Worm (Caenorhabditis elegans): ENCODE data around the gene ZK675.4.

ZK675.4 gene

DNA sequence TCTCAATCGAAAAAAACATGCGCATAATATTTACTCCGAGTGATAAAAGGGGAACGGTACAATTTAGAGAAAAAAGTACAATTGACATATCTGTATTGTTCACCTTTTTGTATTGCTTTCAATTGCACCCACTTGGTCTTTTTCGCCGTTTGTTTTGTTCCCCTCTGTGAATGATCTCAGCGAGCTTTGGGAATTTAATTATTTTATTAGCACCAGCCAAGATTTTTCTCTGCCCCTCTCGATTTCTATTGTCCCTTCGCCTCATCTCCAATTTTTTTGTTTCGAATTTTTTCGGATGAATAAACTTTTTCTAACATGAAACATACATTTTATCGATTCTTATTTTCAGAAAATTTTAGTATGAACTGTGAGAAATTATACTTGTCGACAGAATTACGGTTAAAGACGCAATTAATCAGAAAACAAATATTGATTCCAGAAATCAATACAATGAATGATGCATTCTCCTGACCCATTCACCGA is 10.9 kb upstream of the ZK675.4 start, which contains the start of gene rev-1:
rev-1 (plus strand) TSS at position 433 of the 483 bp plus-strand sequence.
- no peak for TF ChIP-seq tab-1 (GFP tag; IDR thresholded peaks at IDR 0.05)
- TF ChIP-seq ztf-23 (GFP tag; IDR thresholded peaks at IDR 0.05) = no peak
- no peak for TF ChIP-seq cog-1 (tag; optimal IDR thresholded peaks at IDR 0.05)
- no peak for TF ChIP-seq ref-1 (GFP tag; conservative IDR thresholded peaks at IDR 0.05)
- no peak for TF ChIP-seq klf-2 (GFP tag; conservative IDR thresholded peaks at IDR 0.05)
- TF ChIP-seq flt-1 (GFP tag; IDR thresholded peaks at IDR 0.05) = no peak
- TF ChIP-seq ztf-29 (GFP tag; IDR thresholded peaks at IDR 0.05) = no peak
- no peak for TF ChIP-seq T22C8.4 (GFP tag; IDR thresholded peaks at IDR 0.05)
- TF ChIP-seq med-1 (GFP tag; optimal IDR thresholded peaks at IDR 0.05; ENCODE audit: insufficient read depth) = no peak

DNA sequence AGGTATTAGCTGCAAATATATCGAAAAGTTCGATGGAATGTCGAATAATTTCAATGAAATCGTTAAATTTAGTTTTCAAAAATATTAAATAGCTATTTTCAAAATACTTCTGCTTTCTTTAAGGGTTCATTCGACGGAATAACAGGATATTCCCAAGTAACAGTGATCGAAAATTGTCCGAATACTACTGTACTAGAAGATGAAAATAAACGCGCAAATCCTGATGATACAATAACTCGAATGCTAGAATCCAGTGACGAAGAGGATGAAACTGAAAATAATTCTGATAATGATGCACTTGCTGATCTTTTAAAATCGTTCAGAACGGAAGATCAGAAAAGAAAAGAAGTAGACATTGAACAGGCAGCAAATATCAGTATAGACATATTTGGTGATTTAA is 10.4 kb upstream of the ZK675.4 start:
- TF ChIP-seq flt-1 (GFP tag; IDR thresholded peaks at IDR 0.05) = no peak
- TF ChIP-seq tab-1 (GFP tag; IDR thresholded peaks at IDR 0.05) = no peak
- TF ChIP-seq ztf-23 (GFP tag; IDR thresholded peaks at IDR 0.05) = no peak
- no peak for TF ChIP-seq ref-1 (GFP tag; conservative IDR thresholded peaks at IDR 0.05)
- TF ChIP-seq T22C8.4 (GFP tag; IDR thresholded peaks at IDR 0.05) = no peak
- no peak for TF ChIP-seq ztf-29 (GFP tag; IDR thresholded peaks at IDR 0.05)
- TF ChIP-seq med-1 (GFP tag; optimal IDR thresholded peaks at IDR 0.05; ENCODE audit: insufficient read depth) = no peak
- no peak for TF ChIP-seq klf-2 (GFP tag; conservative IDR thresholded peaks at IDR 0.05)
- no peak for TF ChIP-seq cog-1 (tag; optimal IDR thresholded peaks at IDR 0.05)

- TF ChIP-seq klf-2 (GFP tag; conservative IDR thresholded peaks at IDR 0.05) (no peak), tab-1 (GFP tag; IDR thresholded peaks at IDR 0.05) (no peak), ref-1 (GFP tag; conservative IDR thresholded peaks at IDR 0.05) (no peak), flt-1 (GFP tag; IDR thresholded peaks at IDR 0.05) (no peak), ztf-29 (GFP tag; IDR thresholded peaks at IDR 0.05) (no peak), ztf-23 (GFP tag; IDR thresholded peaks at IDR 0.05) (no peak)
Observed at ce11 chrII:7901990-7902389, 9.1 kb upstream of the ZK675.4 start.

DNA sequence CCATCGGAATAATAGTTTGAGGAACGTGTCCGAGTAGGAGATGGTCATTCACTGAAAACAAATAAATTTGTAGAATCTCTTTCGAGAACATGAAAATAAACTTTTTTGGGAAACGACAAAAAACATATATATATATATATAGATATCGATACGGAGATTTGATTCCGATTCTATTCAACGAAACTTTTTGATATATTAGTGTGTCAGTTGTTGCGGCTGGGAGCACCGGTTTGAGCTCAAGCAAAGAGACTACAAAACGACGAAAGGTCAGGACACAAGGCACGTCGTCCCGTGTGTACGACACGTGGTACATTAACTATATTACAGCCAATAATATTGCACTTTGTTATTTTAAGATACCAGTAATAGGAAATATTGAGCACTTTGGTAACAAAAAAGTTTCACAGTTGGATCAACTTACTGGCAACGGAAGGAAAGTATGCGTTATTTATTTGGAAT is 3.5 kb upstream of the ZK675.4 start, which contains the start of gene best-23:
best-23 (minus strand) TSS at position 51 of the 459 bp plus-strand sequence.
- TF ChIP-seq ref-1 (GFP tag; conservative IDR thresholded peaks at IDR 0.05) (no peak), cog-1 (tag; optimal IDR thresholded peaks at IDR 0.05) (no peak), tab-1 (GFP tag; IDR thresholded peaks at IDR 0.05) (no peak), klf-2 (GFP tag; conservative IDR thresholded peaks at IDR 0.05) (no peak), med-1 (GFP tag; optimal IDR thresholded peaks at IDR 0.05; ENCODE audit: insufficient read depth) (no peak), T22C8.4 (GFP tag; IDR thresholded peaks at IDR 0.05) (no peak), ztf-23 (GFP tag; IDR thresholded peaks at IDR 0.05) (no peak), flt-1 (GFP tag; IDR thresholded peaks at IDR 0.05) (no peak), ztf-29 (GFP tag; IDR thresholded peaks at IDR 0.05) (no peak)

- TF ChIP-seq ztf-29 (GFP tag; IDR thresholded peaks at IDR 0.05) (no peak), med-1 (GFP tag; optimal IDR thresholded peaks at IDR 0.05; ENCODE audit: insufficient read depth) (no peak), ref-1 (GFP tag; conservative IDR thresholded peaks at IDR 0.05) (no peak), klf-2 (GFP tag; conservative IDR thresholded peaks at IDR 0.05) (no peak), ztf-23 (GFP tag; IDR thresholded peaks at IDR 0.05) (no peak), tab-1 (GFP tag; IDR thresholded peaks at IDR 0.05) (no peak), cog-1 (tag; optimal IDR thresholded peaks at IDR 0.05) (no peak), flt-1 (GFP tag; IDR thresholded peaks at IDR 0.05) (no peak), T22C8.4 (GFP tag; IDR thresholded peaks at IDR 0.05) (no peak)
Observed at ce11 chrII:7920178-7920577, 9.1 kb downstream of the ZK675.4 start.

DNA sequence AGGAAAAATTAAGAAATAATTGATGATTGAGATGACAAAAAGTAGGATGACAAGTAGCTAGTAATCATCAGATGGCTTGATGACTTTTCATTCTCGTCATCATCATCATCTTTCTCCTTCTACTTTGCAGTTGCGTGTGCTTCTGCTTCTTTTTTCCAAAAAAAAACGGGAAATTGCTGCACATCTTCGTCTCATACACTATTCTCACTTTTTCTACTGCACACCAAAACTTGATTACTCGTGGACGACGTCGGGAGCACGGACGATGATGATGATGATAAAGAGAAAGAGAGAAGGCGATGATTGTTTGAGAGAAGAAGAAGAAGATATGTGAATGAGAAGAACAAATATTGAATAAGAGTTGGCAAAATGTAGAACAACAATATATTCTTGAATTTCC is 10.0 kb downstream of the ZK675.4 start:
- TF ChIP-seq klf-2 (GFP tag; conservative IDR thresholded peaks at IDR 0.05) (no peak), med-1 (GFP tag; optimal IDR thresholded peaks at IDR 0.05; ENCODE audit: insufficient read depth) (no peak)

- TF ChIP-seq ref-1 (GFP tag; conservative IDR thresholded peaks at IDR 0.05) = no peak
- no peak for TF ChIP-seq T22C8.4 (GFP tag; IDR thresholded peaks at IDR 0.05)
- TF ChIP-seq flt-1 (GFP tag; IDR thresholded peaks at IDR 0.05) = no peak
- no peak for TF ChIP-seq cog-1 (tag; optimal IDR thresholded peaks at IDR 0.05)
- no peak for TF ChIP-seq klf-2 (GFP tag; conservative IDR thresholded peaks at IDR 0.05)
- no peak for TF ChIP-seq med-1 (GFP tag; optimal IDR thresholded peaks at IDR 0.05; ENCODE audit: insufficient read depth)
- no peak for TF ChIP-seq tab-1 (GFP tag; IDR thresholded peaks at IDR 0.05)
- no peak for TF ChIP-seq ztf-29 (GFP tag; IDR thresholded peaks at IDR 0.05)
- TF ChIP-seq ztf-23 (GFP tag; IDR thresholded peaks at IDR 0.05) = no peak
Observed at ce11 chrII:7928600-7928999, 17.5 kb downstream of the ZK675.4 start, which contains the start of gene spv-1. Gene spv-1, minus strand, starts transcription at chrII:7928700.

DNA sequence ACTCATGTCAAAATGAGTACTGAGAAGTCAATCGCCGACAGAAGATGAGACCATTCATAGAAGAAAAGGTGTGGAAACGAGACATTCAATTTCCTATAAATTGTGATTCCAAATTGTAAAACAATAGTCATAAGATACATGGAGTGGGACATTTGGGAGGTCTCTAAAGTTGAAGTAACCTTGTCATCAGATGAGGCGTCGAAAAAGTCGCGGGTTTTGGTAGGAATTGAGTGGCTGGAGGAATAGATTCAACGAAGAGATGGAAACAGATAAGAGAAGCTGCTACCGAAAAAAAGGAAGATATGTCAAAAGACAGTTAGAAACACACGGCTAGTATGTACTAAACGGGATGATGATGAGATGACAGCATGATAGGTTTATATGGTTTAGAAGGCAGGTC is 19.6 kb downstream of the ZK675.4 start:
- TF ChIP-seq tab-1 (GFP tag; IDR thresholded peaks at IDR 0.05) (no peak), cog-1 (tag; optimal IDR thresholded peaks at IDR 0.05) (no peak), flt-1 (GFP tag; IDR thresholded peaks at IDR 0.05) (no peak), klf-2 (GFP tag; conservative IDR thresholded peaks at IDR 0.05) (no peak), ztf-29 (GFP tag; IDR thresholded peaks at IDR 0.05) (no peak)

- TF ChIP-seq med-1 (GFP tag; optimal IDR thresholded peaks at IDR 0.05; ENCODE audit: insufficient read depth) (no peak), klf-2 (GFP tag; conservative IDR thresholded peaks at IDR 0.05) (no peak), ztf-23 (GFP tag; IDR thresholded peaks at IDR 0.05) (no peak), T22C8.4 (GFP tag; IDR thresholded peaks at IDR 0.05) (no peak), tab-1 (GFP tag; IDR thresholded peaks at IDR 0.05) (no peak), flt-1 (GFP tag; IDR thresholded peaks at IDR 0.05) (no peak), ref-1 (GFP tag; conservative IDR thresholded peaks at IDR 0.05) (no peak), cog-1 (tag; optimal IDR thresholded peaks at IDR 0.05) (no peak), ztf-29 (GFP tag; IDR thresholded peaks at IDR 0.05) (no peak)
Observed at ce11 chrII:7935622-7936021, 24.5 kb downstream of the ZK675.4 start.

ce11 chrII:7938078-7938477 is 27.0 kb downstream of the ZK675.4 start, which contains the start of gene ZK669.2:
Gene ZK669.2, minus strand, starts transcription at chrII:7938178.
- TF ChIP-seq klf-2 (GFP tag; conservative IDR thresholded peaks at IDR 0.05) (no peak), med-1 (GFP tag; optimal IDR thresholded peaks at IDR 0.05; ENCODE audit: insufficient read depth) (no peak), cog-1 (tag; optimal IDR thresholded peaks at IDR 0.05) (no peak), T22C8.4 (GFP tag; IDR thresholded peaks at IDR 0.05) (no peak), ztf-29 (GFP tag; IDR thresholded peaks at IDR 0.05) (no peak), tab-1 (GFP tag; IDR thresholded peaks at IDR 0.05) (no peak), ztf-23 (GFP tag; IDR thresholded peaks at IDR 0.05) (no peak), ref-1 (GFP tag; conservative IDR thresholded peaks at IDR 0.05) (no peak)

Data from whole organism, midembryonic.